Fruit fly (Drosophila melanogaster): ENCODE measurements around the gene CG32061.

DNA sequence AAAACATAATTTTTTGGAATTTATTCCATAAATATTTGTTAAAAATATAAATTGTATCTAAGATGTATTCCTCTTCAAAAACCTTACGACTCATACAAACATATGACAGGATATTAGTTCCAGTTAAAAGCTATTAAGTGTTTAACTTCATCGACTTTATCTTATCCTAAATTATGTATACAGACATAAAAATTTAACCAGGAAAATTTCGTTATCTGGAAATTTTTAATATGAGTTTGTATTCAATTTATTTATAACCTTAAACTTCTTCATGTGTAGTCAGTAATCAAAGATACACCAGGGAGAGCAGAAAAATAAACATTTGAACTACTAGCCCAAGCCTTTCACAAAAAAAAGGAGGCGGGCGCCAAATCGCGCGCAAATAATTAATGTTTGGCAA is 34.1 kb upstream of the CG32061 start:
- TF ChIP-seq insv (optimal IDR thresholded peaks at IDR 0.05) (no peak), h (optimal IDR thresholded peaks at IDR 0.05) (no peak)

All from Kc167 (cell line).